Worm (Caenorhabditis elegans) whole organism, early embryonic: Measurements from ENCODE around the gene F21D9.8.

Experiments used
- ets-7 ChIP-seq: sonication (generic microtip); optimal IDR thresholded peaks from 2 replicates; lab custom pipeline; 2016; ENCODE audit warnings: missing genotype, missing genetic modification characterization, missing compliant biosample characterization
- hmg-4 ChIP-seq: fragments of 200-800 bp; sonication (Bioruptor generic); optimal IDR thresholded peaks from 2 replicates; lab custom pipeline; 2018; ENCODE audit warnings: mild to moderate bottlenecking, missing genetic modification characterization, missing compliant biosample characterization

ce11 chrV:19251844-19252243, 27.9 kb downstream of the F21D9.8 start, which contains the start of gene F21D9.11:
- TF ChIP-seq ets-7 (tag; lab: Kevin White, UChicago) (no peak), hmg-4 (no peak)
